Fruit fly (Drosophila melanogaster): ENCODE results near the gene Grip.

Gene Grip

DNA sequence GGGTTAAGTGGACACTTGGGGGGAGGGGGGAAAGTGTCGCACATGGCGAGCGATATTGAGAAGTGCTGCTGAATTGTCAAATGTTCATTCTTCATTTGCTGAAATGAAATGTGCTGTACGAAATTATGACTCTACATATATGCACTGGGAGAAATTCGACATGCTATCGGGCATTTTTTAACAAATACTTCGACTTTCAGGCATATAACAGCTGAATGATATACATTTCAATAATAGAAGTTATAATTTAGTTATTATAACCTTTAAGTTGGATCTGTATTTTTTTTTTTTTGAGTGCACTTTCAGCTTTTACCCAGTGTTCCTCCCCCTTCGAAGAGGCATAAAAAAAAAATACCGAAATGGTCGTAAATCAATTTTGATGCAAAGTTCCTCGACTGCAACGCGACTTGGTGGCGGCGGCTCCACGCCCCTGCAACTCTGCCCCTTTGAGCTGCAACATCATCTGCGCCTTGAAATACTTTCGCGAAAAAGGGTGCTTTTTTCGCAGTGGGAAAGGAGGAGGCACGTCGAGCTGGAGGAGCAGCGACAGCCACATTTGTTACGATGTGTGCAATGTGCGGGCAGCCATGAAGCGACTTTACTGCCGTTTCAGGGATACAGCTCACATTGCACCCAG is 7.4 kb downstream of the Grip start (continued):
- TF ChIP-seq CG6813 (GFP tag; optimal IDR thresholded peaks at IDR 0.05) (no peak), CG11398 (GFP tag; optimal IDR thresholded peaks at IDR 0.05) (no peak), CG8765 (GFP tag; IDR thresholded peaks at IDR 0.05) (no peak), Bdp1 (GFP tag; optimal IDR thresholded peaks at IDR 0.05) (no peak), abd-A (tag; optimal IDR thresholded peaks at IDR 0.05) (no peak), HLHmδ (GFP tag; optimal IDR thresholded peaks at IDR 0.05) (no peak), tin (GFP tag; optimal IDR thresholded peaks at IDR 0.05) (peak; percentile 22), cas (GFP tag; IDR thresholded peaks at IDR 0.05) (no peak), Lpt (GFP tag; optimal IDR thresholded peaks at IDR 0.05) (no peak), pb (GFP tag; optimal IDR thresholded peaks at IDR 0.05) (no peak), grn (GFP tag; optimal IDR thresholded peaks at IDR 0.05) (no peak), CG8388 (GFP tag; optimal IDR thresholded peaks at IDR 0.05) (peak; percentile 36), run (tag; optimal IDR thresholded peaks at IDR 0.05) (no peak), D19B (GFP tag; optimal IDR thresholded peaks at IDR 0.05) (no peak), CG10366 (GFP tag; IDR thresholded peaks at IDR 0.05) (0 out of 2 replicates have a peak, but pooled peaks have one; percentile 37), Dek (tag; optimal IDR thresholded peaks at IDR 0.05) (no peak), danr (GFP tag; IDR thresholded peaks at IDR 0.05) (no peak), sna (GFP tag; IDR thresholded peaks at IDR 0.05; ENCODE audit: partially characterized antibody) (no peak), CG17568 (GFP tag; optimal IDR thresholded peaks at IDR 0.05) (no peak), CG10209 (GFP tag; optimal IDR thresholded peaks at IDR 0.05) (no peak), pita (GFP tag; optimal IDR thresholded peaks at IDR 0.05) (no peak), Ptx1 (GFP tag; IDR thresholded peaks at IDR 0.05) (peak; percentile 36; the same call in 1 of the 2 replicates), CG9817 (tag; optimal IDR thresholded peaks at IDR 0.05) (no peak), HLH4C (GFP tag; IDR thresholded peaks at IDR 0.05; ENCODE audit: partially characterized antibody) (no peak), Meics (GFP tag; optimal IDR thresholded peaks at IDR 0.05) (no peak), CG7987 (GFP tag; optimal IDR thresholded peaks at IDR 0.05) (no peak), CG17328 (GFP tag; IDR thresholded peaks at IDR 0.05) (peak; percentile 47; the same call in 1 of the 2 replicates), cwo (GFP tag; optimal IDR thresholded peaks at IDR 0.05) (no peak), CG31365 (tag; optimal IDR thresholded peaks at IDR 0.05) (no peak), sisA (GFP tag; IDR thresholded peaks at IDR 0.05) (peak; percentile 57; the same call in 1 of the 2 replicates), zen2 (GFP tag; IDR thresholded peaks at IDR 0.05; ENCODE audit: partially characterized antibody) (no peak), scrt (GFP tag; optimal IDR thresholded peaks at IDR 0.05) (no peak), bab2 (GFP tag; optimal IDR thresholded peaks at IDR 0.05) (no peak), CG15514 (GFP tag; optimal IDR thresholded peaks at IDR 0.05) (no peak), CG13775 (GFP tag; optimal IDR thresholded peaks at IDR 0.05) (no peak), dmrt99B (tag; optimal IDR thresholded peaks at IDR 0.05) (peak; percentile 43), CG7372 (GFP tag; IDR thresholded peaks at IDR 0.05) (no peak), Six4 (GFP tag; optimal IDR thresholded peaks at IDR 0.05) (no peak), Opbp (GFP tag; IDR thresholded peaks at IDR 0.05; ENCODE audit: partially characterized antibody) (no peak), CG17359 (tag; optimal IDR thresholded peaks at IDR 0.05) (peak; percentile 28), CG9609 (GFP tag; optimal IDR thresholded peaks at IDR 0.05) (no peak), org-1 (GFP tag; optimal IDR thresholded peaks at IDR 0.05) (no peak), dmrt11E (tag; optimal IDR thresholded peaks at IDR 0.05) (peak; percentile 50), CG34422 (GFP tag; IDR thresholded peaks at IDR 0.05) (no peak), cato (GFP tag; optimal IDR thresholded peaks at IDR 0.05; ENCODE audit: borderline replicate concordance) (no peak), CG30431 (GFP tag; optimal IDR thresholded peaks at IDR 0.05) (no peak), CG17829 (tag; optimal IDR thresholded peaks at IDR 0.05) (peak; percentile 22), CG14965 (GFP tag; optimal IDR thresholded peaks at IDR 0.05; ENCODE audit: borderline replicate concordance) (no peak), eyg (GFP tag; optimal IDR thresholded peaks at IDR 0.05) (no peak)
